Fruit fly (Drosophila melanogaster) whole organism, embryonic: Measurements from ENCODE around the gene Fst.
A peak's percentile ranks its signal among the peaks of the same experiment; 100 is the strongest.

Experiments used
- Aef1 ChIP-seq: fragments of 200-800 bp; sonication (Bioruptor generic); IDR thresholded peaks from 3 replicates; pipeline ENCODE4 v1.3.6; 2022; ENCODE audit warnings: missing biosample characterization, missing genetic modification characterization
- Blimp-1 ChIP-seq: fragments of 200-800 bp; sonication (Bioruptor generic); optimal IDR thresholded peaks from 3 replicates; lab custom pipeline; 2018; ENCODE audit warnings: missing biosample characterization, missing genetic modification characterization, mild to moderate bottlenecking, moderate library complexity, missing genetic modification reagents
- CG10462 ChIP-seq: fragments of 200-800 bp; sonication (Bioruptor generic); optimal IDR thresholded peaks from 2 replicates; lab custom pipeline; 2016; ENCODE audit warnings: missing biosample characterization, missing genetic modification characterization
- CG11696 ChIP-seq: fragments of 200-800 bp; sonication (Bioruptor generic); IDR thresholded peaks from 2 replicates; pipeline ENCODE4 v1.3.6; 2022; ENCODE audit warnings: missing biosample characterization, missing genetic modification characterization
- CG12299 ChIP-seq: fragments of 200-800 bp; sonication (Bioruptor generic); optimal IDR thresholded peaks from 2 replicates; lab custom pipeline; 2018; ENCODE audit warnings: missing biosample characterization, mild to moderate bottlenecking, missing genetic modification characterization
- CG12942 ChIP-seq: fragments of 200-800 bp; sonication (Bioruptor generic); optimal IDR thresholded peaks from 3 replicates; lab custom pipeline; 2016; ENCODE audit warnings: missing biosample characterization, missing genetic modification characterization
- CG1529 ChIP-seq: fragments of 200-800 bp; sonication (Bioruptor generic); optimal IDR thresholded peaks from 3 replicates; lab custom pipeline; 2018; ENCODE audit warnings: missing biosample characterization, missing genetic modification characterization
- CG31365 ChIP-seq: fragments of 200-800 bp; sonication (Bioruptor generic); optimal IDR thresholded peaks from 2 replicates; lab custom pipeline; 2018; ENCODE audit warnings: missing biosample characterization, mild to moderate bottlenecking, missing genetic modification characterization
- CG31441 ChIP-seq: fragments of 200-800 bp; sonication (Bioruptor generic); IDR thresholded peaks from 2 replicates; pipeline ENCODE4 v1.3.6; 2022; ENCODE audit warnings: missing biosample characterization, missing genetic modification characterization
- CG4360 ChIP-seq: fragments of 200-800 bp; sonication (Bioruptor generic); IDR thresholded peaks from 2 replicates; pipeline ENCODE4 v1.3.6; 2022; ENCODE audit warnings: missing biosample characterization, missing genetic modification characterization
- CG4424 ChIP-seq: fragments of 200-800 bp; sonication (Bioruptor generic); optimal IDR thresholded peaks from 3 replicates; lab custom pipeline; 2016; ENCODE audit warnings: missing biosample characterization, missing genetic modification characterization
- CG5180 ChIP-seq: fragments of 200-800 bp; sonication (Bioruptor generic); optimal IDR thresholded peaks from 3 replicates; lab custom pipeline; 2017; ENCODE audit warnings: missing biosample characterization, missing genetic modification characterization, mild to moderate bottlenecking, moderate library complexity, missing genetic modification reagents
- CG6813 ChIP-seq: fragments of 200-800 bp; sonication (Bioruptor generic); optimal IDR thresholded peaks from 2 replicates; lab custom pipeline; 2017; ENCODE audit warnings: missing biosample characterization, missing genetic modification characterization, mild to moderate bottlenecking, moderate library complexity, missing genetic modification reagents
- CG8765 ChIP-seq: fragments of 200-800 bp; sonication (Bioruptor generic); IDR thresholded peaks from 2 replicates; pipeline ENCODE4 v1.3.6; 2022; ENCODE audit warnings: missing biosample characterization, missing genetic modification characterization
- CG9437 ChIP-seq: fragments of 200-800 bp; sonication (Bioruptor generic); optimal IDR thresholded peaks from 2 replicates; lab custom pipeline; 2018; ENCODE audit warnings: missing biosample characterization, mild to moderate bottlenecking, missing genetic modification characterization
- CG9609 ChIP-seq: fragments of 200-800 bp; sonication (Bioruptor generic); optimal IDR thresholded peaks from 3 replicates; lab custom pipeline; 2016; ENCODE audit warnings: missing biosample characterization, missing genetic modification characterization
- CHES-1-like ChIP-seq: fragments of 200-800 bp; sonication (Bioruptor generic); optimal IDR thresholded peaks from 2 replicates; lab custom pipeline; 2016; ENCODE audit warnings: missing biosample characterization, missing genetic modification characterization
- Camta ChIP-seq: fragments of 200-800 bp; sonication (Bioruptor generic); optimal IDR thresholded peaks from 2 replicates; lab custom pipeline; 2016; ENCODE audit warnings: missing biosample characterization, missing genetic modification characterization
- Doc3 ChIP-seq: fragments of 200-800 bp; sonication (Bioruptor generic); IDR thresholded peaks from 3 replicates; pipeline ENCODE4 v1.3.6; 2022; ENCODE audit warnings: missing biosample characterization, missing genetic modification characterization; ENCODE audit not compliant: partially characterized antibody
- GATAe ChIP-seq: fragments of 200-800 bp; sonication (Bioruptor generic); conservative IDR thresholded peaks from 2 replicates; pipeline ENCODE4 v1.3.6; 2022; ENCODE audit warnings: missing biosample characterization, missing genetic modification characterization
- H2.0 ChIP-seq: fragments of 200-800 bp; sonication (Bioruptor generic); IDR thresholded peaks from 2 replicates; pipeline ENCODE4 v1.3.6; 2022; ENCODE audit warnings: missing biosample characterization, missing genetic modification characterization
- Hey ChIP-seq: fragments of 200-800 bp; sonication (Bioruptor generic); optimal IDR thresholded peaks from 3 replicates; lab custom pipeline; 2018; ENCODE audit warnings: missing biosample characterization, mild to moderate bottlenecking, missing genetic modification characterization
- Hr51 ChIP-seq, 2 experiments: fragments of 200-800 bp; sonication (Bioruptor generic); optimal IDR thresholded peaks; 2 replicates in 1 of 2; 3 replicates in 1 of 2; lab custom pipeline; 2016 to 2018; ENCODE audit warnings: missing biosample characterization in 2 of 2, missing genetic modification characterization in 2 of 2, mild to moderate bottlenecking in 1 of 2, moderate library complexity in 1 of 2
- MBD-R2 ChIP-seq: fragments of 200-800 bp; sonication (Bioruptor generic); IDR thresholded peaks from 2 replicates; pipeline ENCODE4 v1.3.6; 2022; ENCODE audit warnings: missing biosample characterization, missing genetic modification characterization
- Meics ChIP-seq: fragments of 200-800 bp; sonication (Bioruptor generic); optimal IDR thresholded peaks from 2 replicates; lab custom pipeline; 2017; ENCODE audit warnings: missing biosample characterization, mild to moderate bottlenecking, missing genetic modification characterization
- Myb ChIP-seq: fragments of 200-800 bp; sonication (Bioruptor generic); optimal IDR thresholded peaks from 2 replicates; lab custom pipeline; 2016; ENCODE audit warnings: missing biosample characterization, missing genetic modification characterization
- Optix ChIP-seq: fragments of 200-800 bp; sonication (Bioruptor generic); IDR thresholded peaks from 3 replicates; pipeline ENCODE4 v1.3.6; 2022; ENCODE audit warnings: missing biosample characterization, missing genetic modification characterization
- Side ChIP-seq: fragments of 200-800 bp; sonication (Bioruptor generic); optimal IDR thresholded peaks from 2 replicates; lab custom pipeline; 2016; ENCODE audit warnings: missing biosample characterization, missing genetic modification characterization
- Sox100B ChIP-seq: fragments of 200-800 bp; sonication (Bioruptor generic); optimal IDR thresholded peaks from 3 replicates; lab custom pipeline; 2018; ENCODE audit warnings: missing biosample characterization, mild to moderate bottlenecking, missing genetic modification characterization
- Ssrp ChIP-seq: fragments of 200-800 bp; sonication (Bioruptor generic); optimal IDR thresholded peaks from 2 replicates; lab custom pipeline; 2018; ENCODE audit warnings: missing biosample characterization, mild to moderate bottlenecking, missing genetic modification characterization, moderate library complexity
- Trl ChIP-seq, 3 experiments: fragments of >200 bp in 2 of 3; fragments of 200-800 bp in 1 of 3; sonication (Bioruptor generic) in 1 of 3; optimal IDR thresholded peaks; 2 replicates in 1 of 3; 3 replicates in 2 of 3; lab custom pipeline; 2016 to 2017; ENCODE audit warnings: missing biosample characterization in 1 of 3, missing genetic modification characterization in 1 of 3
- abd-A ChIP-seq: fragments of 200-800 bp; sonication (Bioruptor generic); optimal IDR thresholded peaks from 3 replicates; lab custom pipeline; 2019; ENCODE audit warnings: missing biosample characterization, mild to moderate bottlenecking, missing genetic modification characterization, moderate library complexity
- bab2 ChIP-seq: fragments of 200-800 bp; sonication (Bioruptor generic); optimal IDR thresholded peaks from 2 replicates; lab custom pipeline; 2016; ENCODE audit warnings: missing biosample characterization, missing genetic modification characterization
- bcd ChIP-seq: fragments of 200-800 bp; sonication (Bioruptor generic); optimal IDR thresholded peaks from 2 replicates; lab custom pipeline; 2017; ENCODE audit warnings: missing biosample characterization, mild to moderate bottlenecking, missing genetic modification characterization
- dati ChIP-seq: fragments of 200-800 bp; sonication (Bioruptor generic); IDR thresholded peaks from 2 replicates; pipeline ENCODE4 v1.3.6; 2022; ENCODE audit warnings: missing biosample characterization, missing genetic modification characterization
- disco-r ChIP-seq: fragments of 200-800 bp; sonication (Bioruptor generic); optimal IDR thresholded peaks from 2 replicates; lab custom pipeline; 2016; ENCODE audit warnings: missing biosample characterization, missing genetic modification characterization
- exex ChIP-seq: fragments of 200-800 bp; sonication (Bioruptor generic); optimal IDR thresholded peaks from 4 replicates; lab custom pipeline; 2018; ENCODE audit warnings: missing biosample characterization, mild to moderate bottlenecking, missing genetic modification characterization, moderate library complexity
- gcm2 ChIP-seq: fragments of 200-800 bp; sonication (Bioruptor generic); optimal IDR thresholded peaks from 2 replicates; lab custom pipeline; 2016; ENCODE audit warnings: missing biosample characterization, missing genetic modification characterization
- gfzf ChIP-seq: fragments of 200-800 bp; sonication (Bioruptor generic); optimal IDR thresholded peaks from 2 replicates; lab custom pipeline; 2016; ENCODE audit warnings: missing biosample characterization, mild to moderate bottlenecking, missing genetic modification characterization, moderate library complexity
- hbn ChIP-seq: fragments of 200-800 bp; sonication (Bioruptor generic); IDR thresholded peaks from 2 replicates; pipeline ENCODE4 v1.3.6; 2022; ENCODE audit warnings: missing biosample characterization, missing genetic modification characterization; ENCODE audit not compliant: partially characterized antibody
- knrl ChIP-seq: fragments of 200-800 bp; sonication (Bioruptor generic); IDR thresholded peaks from 3 replicates; pipeline ENCODE4 v1.3.6; 2022; ENCODE audit warnings: missing biosample characterization, missing genetic modification characterization; ENCODE audit not compliant: partially characterized antibody
- lmd ChIP-seq: fragments of 200-800 bp; sonication (Bioruptor generic); IDR thresholded peaks from 2 replicates; pipeline ENCODE4 v1.3.6; 2022; ENCODE audit warnings: missing biosample characterization, missing genetic modification characterization
- luna ChIP-seq: fragments of 200-800 bp; sonication (Bioruptor generic); optimal IDR thresholded peaks from 2 replicates; lab custom pipeline; 2016; ENCODE audit warnings: missing biosample characterization, missing genetic modification characterization
- mam ChIP-seq: fragments of 200-800 bp; sonication (Bioruptor generic); optimal IDR thresholded peaks from 3 replicates; lab custom pipeline; 2016; ENCODE audit warnings: missing biosample characterization, missing genetic modification characterization
- ranshi ChIP-seq: fragments of 200-800 bp; sonication (Bioruptor generic); IDR thresholded peaks from 2 replicates; pipeline ENCODE4 v1.3.6; 2022; ENCODE audit warnings: missing biosample characterization, missing genetic modification characterization
- sens ChIP-seq: fragments of 200-800 bp; sonication (Bioruptor generic); peaks from one replicate; lab custom pipeline; 2016; ENCODE audit warnings: missing biosample characterization, missing genetic modification characterization
- sens-2 ChIP-seq: fragments of 200-800 bp; sonication (Bioruptor generic); IDR thresholded peaks from 2 replicates; pipeline ENCODE4 v1.3.6; 2022; ENCODE audit warnings: missing biosample characterization, missing genetic modification characterization
- sr ChIP-seq: fragments of 200-800 bp; sonication (Bioruptor generic); IDR thresholded peaks from 3 replicates; pipeline ENCODE4 v1.3.6; 2022; ENCODE audit warnings: missing biosample characterization, missing genetic modification characterization
- tin ChIP-seq: fragments of 200-800 bp; sonication (Bioruptor generic); optimal IDR thresholded peaks from 3 replicates; lab custom pipeline; 2016; ENCODE audit warnings: missing biosample characterization, missing genetic modification characterization
- trem ChIP-seq: fragments of 200-800 bp; optimal IDR thresholded peaks from 3 replicates; lab custom pipeline; 2019; ENCODE audit warnings: missing biosample characterization, mild to moderate bottlenecking, missing genetic modification characterization, moderate library complexity
- unc-4 ChIP-seq: fragments of 200-800 bp; sonication (Bioruptor generic); IDR thresholded peaks from 2 replicates; pipeline ENCODE4 v1.3.6; 2022; ENCODE audit warnings: missing biosample characterization, missing genetic modification characterization; ENCODE audit not compliant: partially characterized antibody

Gene Fst

DNA sequence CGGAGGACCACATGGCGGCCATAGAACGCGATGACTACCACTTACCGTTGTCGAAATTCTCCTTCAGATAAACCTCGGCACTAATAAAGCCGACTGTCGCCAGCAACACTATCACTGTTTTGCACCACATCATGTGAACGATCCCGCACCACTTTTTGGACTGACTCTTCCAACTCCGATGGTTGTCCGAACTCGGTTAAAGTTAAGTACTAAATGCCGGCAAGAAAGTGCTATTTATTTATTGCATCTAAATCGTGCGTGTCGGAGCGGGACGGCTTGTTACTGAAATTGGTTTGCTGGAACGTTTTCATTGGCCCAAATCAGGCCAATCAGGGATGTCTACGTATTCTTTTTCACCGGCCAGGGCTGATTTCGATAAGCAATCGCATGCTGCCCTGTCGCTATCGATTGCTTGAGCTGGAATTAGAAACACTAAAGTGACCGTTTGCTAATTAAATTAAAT is 15.3 kb downstream of the Fst start, which contains the start of gene Calr (continued):
- TF ChIP-seq dati (no peak), Doc3 (GFP tag; lab: Robert Waterston, UW) (no peak), exex (tag; lab: Kevin White, UChicago) (peak; percentile 38), unc-4 (GFP tag; lab: Robert Waterston, UW) (no peak), gfzf (GFP tag; lab: Kevin White, UChicago) (peak; percentile 48), Blimp-1 (GFP tag; lab: Kevin White, UChicago) (no peak), Side (GFP tag; lab: Kevin White, UChicago) (peak; percentile 22), knrl (GFP tag; lab: Robert Waterston, UW) (no peak), CG12299 (tag; lab: Kevin White, UChicago) (no peak), abd-A (tag; lab: Kevin White, UChicago) (peak; percentile 95), CG31365 (peak; percentile 43), CG4360 (GFP tag; lab: Robert Waterston, UW) (no peak), CG31441 (GFP tag; lab: Robert Waterston, UW) (no peak), CG9437 (GFP tag; lab: Kevin White, UChicago) (no peak), Trl (optimal IDR thresholded peaks at IDR 0.05; lab: Kevin White, UChicago) (no peak), Trl (GFP tag; optimal IDR thresholded peaks at IDR 0.05; lab: Kevin White, UChicago) (no peak), CHES-1-like (GFP tag; lab: Kevin White, UChicago) (peak; percentile 50), H2.0 (GFP tag; lab: Robert Waterston, UW) (no peak), disco-r (GFP tag; lab: Kevin White, UChicago) (no peak), MBD-R2 (GFP tag; lab: Robert Waterston, UW) (no peak), Ssrp (tag; lab: Kevin White, UChicago) (no peak), lmd (GFP tag; lab: Robert Waterston, UW) (no peak), Aef1 (GFP tag; lab: Robert Waterston, UW) (no peak), sens (peak; percentile 88), Hr51 (GFP tag; optimal IDR thresholded peaks at IDR 0.05; lab: Kevin White, UChicago) (no peak), gcm2 (peak; percentile 43), sr (no peak), trem (peak; percentile 79), Camta (GFP tag; lab: Kevin White, UChicago) (no peak), luna (GFP tag; lab: Kevin White, UChicago) (no peak), ranshi (no peak), Optix (GFP tag; lab: Robert Waterston, UW) (no peak), CG6813 (peak; percentile 10), mam (no peak), CG11696 (no peak), CG10462 (GFP tag; lab: Kevin White, UChicago) (no peak), Hey (tag; lab: Kevin White, UChicago) (no peak), GATAe (no peak), CG4424 (GFP tag; lab: Kevin White, UChicago) (peak; percentile 4), Myb (GFP tag; lab: Kevin White, UChicago) (peak; percentile 82), CG1529 (GFP tag; lab: Kevin White, UChicago) (no peak), bcd (GFP tag; lab: Kevin White, UChicago) (peak; percentile 36), bab2 (GFP tag; lab: Kevin White, UChicago) (no peak), tin (peak; percentile 21), CG5180 (no peak), CG12942 (no peak), sens-2 (no peak), Sox100B (GFP tag; lab: Kevin White, UChicago) (no peak), CG8765 (no peak), Meics (GFP tag; lab: Kevin White, UChicago) (peak; percentile 31), CG9609 (GFP tag; lab: Kevin White, UChicago) (peak; percentile 18), hbn (GFP tag; lab: Robert Waterston, UW) (no peak)
